Fruit fly (Drosophila melanogaster) Kc167 (cell line): Measurements from ENCODE around the gene Or24a.

Experiments
- Myc ChIP-seq: fragments of >200 bp; optimal IDR thresholded peaks from 2 replicates; lab custom pipeline; 2017; ENCODE audit warnings: missing external identifiers
- Sin3A ChIP-seq: fragments of >200 bp; optimal IDR thresholded peaks from 2 replicates; lab custom pipeline; 2018; ENCODE audit warnings: missing external identifiers
- h ChIP-seq: fragments of >200 bp; optimal IDR thresholded peaks from 3 replicates; lab custom pipeline; 2018; ENCODE audit warnings: missing external identifiers
- psq ChIP-seq: fragments of >200 bp; optimal IDR thresholded peaks from 2 replicates; lab custom pipeline; 2017; ENCODE audit warnings: missing external identifiers
- ttk ChIP-seq: sonication (Bioruptor generic); optimal IDR thresholded peaks from 2 replicates; lab custom pipeline; 2017; ENCODE audit warnings: missing external identifiers

dm6 chr2L:4195672-4196281, 29.8 kb upstream of the Or24a start:
- no peak for TF ChIP-seq ttk
- TF ChIP-seq h (lab: Kevin White, UChicago), result no peak
- no peak for TF ChIP-seq psq (lab: Kevin White, UChicago)
- TF ChIP-seq Myc (lab: Kevin White, UChicago), result no peak
- no peak for TF ChIP-seq Sin3A (lab: Kevin White, UChicago)
